Worm (Caenorhabditis elegans) whole organism, L1 larva: ENCODE data around the gene col-69.
A peak's percentile ranks its signal among the peaks of the same experiment; 100 is the strongest.

Source experiments
- C04F5.9 ChIP-seq: sonication (generic microtip); optimal IDR thresholded peaks from 2 replicates; lab custom pipeline; 2016; ENCODE audit warnings: missing genetic modification characterization, missing compliant biosample characterization
- C16A3.4 ChIP-seq: fragments of 150-350 bp; optimal IDR thresholded peaks from 2 replicates; lab custom pipeline; 2014; ENCODE audit warnings: missing biosample characterization, missing genetic modification characterization
- F16B12.6 ChIP-seq: fragments of 150-350 bp; optimal IDR thresholded peaks from 2 replicates; lab custom pipeline; 2014; ENCODE audit warnings: missing biosample characterization, missing genetic modification characterization
- aha-1 ChIP-seq: fragments of 150-350 bp; optimal IDR thresholded peaks from 2 replicates; lab custom pipeline; 2014; ENCODE audit warnings: missing biosample characterization, missing genetic modification characterization
- alr-1 ChIP-seq: fragments of 200-800 bp; sonication (Bioruptor generic); optimal IDR thresholded peaks from 2 replicates; lab custom pipeline; 2018; ENCODE audit warnings: borderline replicate concordance, mild to moderate bottlenecking, missing genetic modification characterization, missing compliant biosample characterization
- aly-2 ChIP-seq: fragments of 150-350 bp; optimal IDR thresholded peaks from 2 replicates; lab custom pipeline; 2014; ENCODE audit warnings: missing biosample characterization, missing genetic modification characterization
- ceh-8 ChIP-seq: fragments of 200-800 bp; sonication (Bioruptor generic); optimal IDR thresholded peaks from 2 replicates; lab custom pipeline; 2018; ENCODE audit warnings: mild to moderate bottlenecking, missing genetic modification characterization, moderate library complexity, missing compliant biosample characterization
- ceh-82 ChIP-seq, 3 experiments: fragments of 150-350 bp in 1 of 3; sonication (generic microtip) in 2 of 3; optimal IDR thresholded peaks; 2 replicates each; lab custom pipeline; 2014 to 2017; ENCODE audit warnings: missing biosample characterization in 3 of 3, missing genetic modification characterization in 3 of 3
- ceh-90 ChIP-seq: sonication (generic microtip); optimal IDR thresholded peaks from 2 replicates; lab custom pipeline; 2016; ENCODE audit warnings: missing genetic modification characterization, missing compliant biosample characterization
- dpl-1 ChIP-seq, 3 experiments: fragments of 150-350 bp in 2 of 3; sonication (generic microtip) in 1 of 3; optimal IDR thresholded peaks; 2 replicates each; lab custom pipeline; 2014 to 2017; ENCODE audit warnings: missing biosample characterization in 3 of 3, missing genetic modification characterization in 3 of 3, missing genetic modification reagents in 3 of 3
- dsc-1 ChIP-seq: sonication (generic microtip); optimal IDR thresholded peaks from 2 replicates; lab custom pipeline; 2016; ENCODE audit warnings: mild to moderate bottlenecking, missing genetic modification characterization, missing compliant biosample characterization
- efl-3 ChIP-seq: fragments of 200-800 bp; sonication (Bioruptor generic); optimal IDR thresholded peaks from 2 replicates; lab custom pipeline; 2018; ENCODE audit warnings: mild to moderate bottlenecking, missing genetic modification characterization, missing compliant biosample characterization
- egl-13 ChIP-seq: sonication (generic microtip); optimal IDR thresholded peaks from 2 replicates; lab custom pipeline; 2016; ENCODE audit warnings: missing genotype, missing genetic modification reagents, missing genetic modification characterization, missing compliant biosample characterization
- elt-2 ChIP-seq: sonication (generic microtip); optimal IDR thresholded peaks from 2 replicates; lab custom pipeline; 2016; ENCODE audit warnings: missing genetic modification characterization, mild to moderate bottlenecking, inconsistent platforms, missing compliant biosample characterization, missing genetic modification reagents
- elt-3 ChIP-seq, 6 experiments: fragments of 150-350 bp in 1 of 6; sonication (generic microtip); optimal IDR thresholded peaks; 2 replicates each; lab custom pipeline; 2017 to 2018; ENCODE audit warnings: missing biosample characterization in 6 of 6, missing genetic modification characterization in 6 of 6, inconsistent platforms in 1 of 6
- ets-5 ChIP-seq: fragments of 200-800 bp; sonication (Bioruptor generic); IDR thresholded peaks from 2 replicates; pipeline ENCODE4 v1.3.6; 2022; ENCODE audit warnings: missing genetic modification characterization, missing compliant biosample characterization
- fkh-8 ChIP-seq: sonication (generic microtip); optimal IDR thresholded peaks from 2 replicates; lab custom pipeline; 2016; ENCODE audit warnings: mild to moderate bottlenecking, missing genetic modification characterization, missing compliant biosample characterization
- hlh-4 ChIP-seq: sonication (generic microtip); optimal IDR thresholded peaks from 2 replicates; lab custom pipeline; 2016; ENCODE audit warnings: mild to moderate bottlenecking, missing genetic modification characterization, missing compliant biosample characterization
- irx-1 ChIP-seq: sonication (generic microtip); optimal IDR thresholded peaks from 2 replicates; lab custom pipeline; 2016; ENCODE audit warnings: missing genetic modification characterization, missing compliant biosample characterization
- isw-1 ChIP-seq: fragments of 200-800 bp; sonication (Bioruptor generic); IDR thresholded peaks from 2 replicates; pipeline ENCODE4 v1.3.6; 2022; ENCODE audit warnings: missing genetic modification characterization, missing compliant biosample characterization
- lin-13 ChIP-seq: fragments of 150-350 bp; optimal IDR thresholded peaks from 2 replicates; lab custom pipeline; 2014; ENCODE audit warnings: missing biosample characterization, missing genetic modification reagents, missing genetic modification characterization
- lin-14 ChIP-seq: fragments of 200-800 bp; sonication (Bioruptor generic); optimal IDR thresholded peaks from 2 replicates; lab custom pipeline; 2018; ENCODE audit warnings: mild to moderate bottlenecking, missing genetic modification characterization, moderate library complexity, missing compliant biosample characterization
- lin-15B ChIP-seq: fragments of 150-350 bp; sonication (generic microtip); optimal IDR thresholded peaks from 3 replicates; lab custom pipeline; 2014; ENCODE audit warnings: missing biosample characterization, missing genetic modification characterization
- lin-35 ChIP-seq, 2 experiments: fragments of 150-350 bp; optimal IDR thresholded peaks; 2 replicates each; lab custom pipeline; 2014; ENCODE audit warnings: missing biosample characterization in 2 of 2, missing genetic modification characterization in 2 of 2, missing genetic modification reagents in 2 of 2
- lir-3 ChIP-seq: sonication (generic microtip); optimal IDR thresholded peaks from 2 replicates; lab custom pipeline; 2016; ENCODE audit warnings: mild to moderate bottlenecking, missing genetic modification characterization, moderate library complexity, missing compliant biosample characterization; ENCODE audit not compliant: poor library complexity
- mab-9 ChIP-seq: fragments of 200-800 bp; sonication (Bioruptor generic); IDR thresholded peaks from 2 replicates; pipeline ENCODE4 v1.3.6; 2022; ENCODE audit warnings: missing genetic modification reagents, missing genetic modification characterization, missing compliant biosample characterization
- mdl-1 ChIP-seq, 2 experiments: fragments of 150-350 bp; optimal IDR thresholded peaks; 2 replicates each; lab custom pipeline; 2014 to 2017; ENCODE audit warnings: missing biosample characterization in 2 of 2, missing genetic modification characterization in 2 of 2, inconsistent platforms in 1 of 2
- mep-1 ChIP-seq: fragments of 150-350 bp; optimal IDR thresholded peaks from 2 replicates; lab custom pipeline; 2014; ENCODE audit warnings: missing biosample characterization, missing genetic modification characterization
- nhr-20 ChIP-seq: sonication (generic microtip); optimal IDR thresholded peaks from 2 replicates; lab custom pipeline; 2016; ENCODE audit warnings: mild to moderate bottlenecking, missing genetic modification characterization, missing compliant biosample characterization
- nhr-237 ChIP-seq: fragments of 150-350 bp; optimal IDR thresholded peaks from 2 replicates; lab custom pipeline; 2014; ENCODE audit warnings: missing biosample characterization, missing genetic modification characterization
- nhr-28 ChIP-seq: fragments of 150-350 bp; optimal IDR thresholded peaks from 2 replicates; lab custom pipeline; 2014; ENCODE audit warnings: missing biosample characterization, missing genetic modification characterization
- nhr-71 ChIP-seq: sonication (generic microtip); optimal IDR thresholded peaks from 2 replicates; lab custom pipeline; 2016; ENCODE audit warnings: mild to moderate bottlenecking, missing genetic modification characterization, moderate library complexity, missing compliant biosample characterization
- nhr-76 ChIP-seq: sonication (generic microtip); optimal IDR thresholded peaks from 2 replicates; lab custom pipeline; 2017; ENCODE audit warnings: missing biosample characterization, missing genetic modification characterization
- nhr-84 ChIP-seq: sonication (generic microtip); optimal IDR thresholded peaks from 2 replicates; lab custom pipeline; 2017; ENCODE audit warnings: missing biosample characterization, missing genetic modification characterization
- nhr-85 ChIP-seq: sonication (generic microtip); peaks from one replicate; lab custom pipeline; 2016; ENCODE audit warnings: missing genetic modification characterization, inconsistent platforms, missing compliant biosample characterization
- pag-3 ChIP-seq: sonication (generic microtip); optimal IDR thresholded peaks from 2 replicates; lab custom pipeline; 2017; ENCODE audit warnings: missing genetic modification characterization, mild to moderate bottlenecking, missing compliant biosample characterization, antibody characterized with exemption, borderline replicate concordance; ENCODE audit not compliant: insufficient read depth
- pqm-1 ChIP-seq: sonication (generic microtip); optimal IDR thresholded peaks from 3 replicates; lab custom pipeline; 2017; ENCODE audit warnings: missing biosample characterization, missing genetic modification characterization
- skn-1 ChIP-seq: fragments of 150-350 bp; optimal IDR thresholded peaks from 2 replicates; lab custom pipeline; 2014; ENCODE audit warnings: missing biosample characterization, missing genetic modification characterization
- snpc-4 ChIP-seq: fragments of 150-350 bp; optimal IDR thresholded peaks from 2 replicates; lab custom pipeline; 2014; ENCODE audit warnings: missing biosample characterization, missing genetic modification characterization
- snu-23 ChIP-seq: sonication (generic microtip); optimal IDR thresholded peaks from 2 replicates; lab custom pipeline; 2016; ENCODE audit warnings: missing genetic modification characterization, missing compliant biosample characterization
- sox-4 ChIP-seq: sonication (generic microtip); optimal IDR thresholded peaks from 2 replicates; lab custom pipeline; 2016; ENCODE audit warnings: missing genetic modification characterization, missing compliant biosample characterization
- sptf-1 ChIP-seq: fragments of 150-350 bp; optimal IDR thresholded peaks from 2 replicates; lab custom pipeline; 2014; ENCODE audit warnings: missing biosample characterization, missing genetic modification characterization
- sup-37 ChIP-seq: fragments of 200-800 bp; sonication (Bioruptor generic); optimal IDR thresholded peaks from 2 replicates; lab custom pipeline; 2018; ENCODE audit warnings: mild to moderate bottlenecking, missing genetic modification characterization, missing compliant biosample characterization
- swsn-7 ChIP-seq: sonication (generic microtip); optimal IDR thresholded peaks from 2 replicates; lab custom pipeline; 2016; ENCODE audit warnings: missing genetic modification characterization, missing compliant biosample characterization
- tbx-2 ChIP-seq: sonication (generic microtip); optimal IDR thresholded peaks from 2 replicates; lab custom pipeline; 2016; ENCODE audit warnings: missing genetic modification characterization, missing compliant biosample characterization
- unc-130 ChIP-seq: fragments of 150-350 bp; optimal IDR thresholded peaks from 2 replicates; lab custom pipeline; 2017; ENCODE audit warnings: missing biosample characterization, missing genetic modification characterization, inconsistent platforms
- unc-30 ChIP-seq: sonication (generic microtip); optimal IDR thresholded peaks from 2 replicates; lab custom pipeline; 2017; ENCODE audit warnings: missing biosample characterization, missing genetic modification characterization
- unc-62 ChIP-seq: fragments of 150-350 bp; optimal IDR thresholded peaks from 2 replicates; lab custom pipeline; 2014; ENCODE audit warnings: missing biosample characterization, missing genetic modification reagents, missing genetic modification characterization
- unc-86 ChIP-seq: sonication (generic microtip); optimal IDR thresholded peaks from 2 replicates; lab custom pipeline; 2016; ENCODE audit warnings: missing genetic modification characterization, missing compliant biosample characterization
- xbp-1 ChIP-seq: sonication (generic microtip); optimal IDR thresholded peaks from 2 replicates; lab custom pipeline; 2016; ENCODE audit warnings: missing genetic modification characterization, missing compliant biosample characterization
- zip-4 ChIP-seq: fragments of 200-800 bp; sonication (Bioruptor generic); optimal IDR thresholded peaks from 2 replicates; lab custom pipeline; 2018; ENCODE audit warnings: mild to moderate bottlenecking, missing genetic modification characterization, moderate library complexity, missing compliant biosample characterization
- ztf-11 ChIP-seq, 2 experiments: sonication (generic microtip); optimal IDR thresholded peaks; 2 replicates each; lab custom pipeline; 2016 to 2017; ENCODE audit warnings: missing genetic modification characterization in 2 of 2, missing biosample characterization in 1 of 2, missing compliant biosample characterization in 1 of 2
- ztf-4 ChIP-seq: fragments of 150-350 bp; optimal IDR thresholded peaks from 2 replicates; lab custom pipeline; 2014; ENCODE audit warnings: missing biosample characterization, missing genetic modification characterization

col-69 gene

DNA sequence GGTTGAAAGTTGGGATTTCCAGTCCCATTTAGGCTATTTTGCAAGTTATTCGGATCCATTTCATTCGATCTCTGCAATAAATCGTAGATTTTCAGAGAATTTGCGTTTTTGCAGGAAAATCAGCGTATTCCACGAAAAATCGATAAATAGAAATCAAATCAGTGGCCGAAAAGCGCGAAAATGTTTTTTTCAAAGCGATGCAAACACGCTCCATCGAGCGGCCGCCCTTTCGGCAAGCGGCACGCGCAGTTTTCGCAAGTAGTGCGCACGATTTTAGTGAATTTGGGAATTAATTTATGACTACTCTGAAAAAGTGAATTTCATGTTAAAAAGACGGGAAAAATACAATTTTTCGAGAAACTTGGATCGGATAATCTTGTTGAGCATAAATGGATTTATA, 50.4 kb downstream of the col-69 start (continued):
- TF ChIP-seq mep-1 (tag; lab: Kevin White, UChicago) (peak; percentile 97), nhr-85 (tag; lab: Kevin White, UChicago) (peak; percentile 97), isw-1 (peak; percentile 96), lin-13 (GFP tag; lab: Kevin White, UChicago) (peak; percentile 98), lir-3 (tag; lab: Kevin White, UChicago) (peak; percentile 91), ceh-90 (peak; percentile 74), dsc-1 (peak; percentile 96), lin-35 (GFP tag; optimal IDR thresholded peaks at IDR 0.05; lab: Kevin White, UChicago) (peak; percentile 90 to 94), sox-4 (tag; lab: Kevin White, UChicago) (peak; percentile 91), C04F5.9 (tag; lab: Kevin White, UChicago) (peak; percentile 88), ets-5 (GFP tag; lab: Robert Waterston, UW) (no peak), efl-3 (peak; percentile 79), nhr-84 (no peak), nhr-20 (tag; lab: Kevin White, UChicago) (peak; percentile 97), elt-2 (peak; percentile 79), alr-1 (no peak), tbx-2 (tag; lab: Kevin White, UChicago) (peak; percentile 97), pag-3 (no peak), hlh-4 (tag; lab: Kevin White, UChicago) (no peak), egl-13 (tag; lab: Kevin White, UChicago) (peak; percentile 86), snpc-4 (peak; percentile 92), irx-1 (tag; lab: Kevin White, UChicago) (peak; percentile 94), swsn-7 (tag; lab: Kevin White, UChicago) (peak; percentile 97), skn-1 (peak; percentile 93), dpl-1 (GFP tag; optimal IDR thresholded peaks at IDR 0.05; lab: Kevin White, UChicago) (peak; percentile 88 to 91 (median 91)), snu-23 (GFP tag; lab: Kevin White, UChicago) (peak; percentile 99), ceh-82 (tag; optimal IDR thresholded peaks at IDR 0.05; lab: Kevin White, UChicago) (peak; percentile 95 to 98 (median 96)), aly-2 (peak; percentile 69), unc-86 (peak; percentile 97), nhr-28 (no peak), lin-15B (tag; lab: Kevin White, UChicago) (peak; percentile 99), nhr-71 (peak; percentile 98), mab-9 (GFP tag; lab: Robert Waterston, UW) (peak; percentile 90), lin-14 (GFP tag; lab: Kevin White, UChicago) (peak; percentile 96), nhr-76 (tag; lab: Kevin White, UChicago) (peak; percentile 58), sup-37 (peak; percentile 86), zip-4 (peak; percentile 87), xbp-1 (tag; lab: Kevin White, UChicago) (peak; percentile 96), pqm-1 (tag; lab: Kevin White, UChicago) (peak; percentile 94), ztf-11 (tag; optimal IDR thresholded peaks at IDR 0.05; lab: Kevin White, UChicago) (peak; percentile 48 to 93), F16B12.6 (tag; lab: Kevin White, UChicago) (peak; percentile 74), elt-3 (tag; optimal IDR thresholded peaks at IDR 0.05; lab: Kevin White, UChicago) (peak in 5 of 6 experiments; percentile 39 to 94 (median 62)), ceh-8 (peak; percentile 94), unc-30 (tag; lab: Kevin White, UChicago) (no peak), mdl-1 (tag; optimal IDR thresholded peaks at IDR 0.05; lab: Kevin White, UChicago) (peak in 1 of 2 experiments; percentile 86), nhr-237 (peak; percentile 86), sptf-1 (no peak), aha-1 (tag; lab: Kevin White, UChicago) (peak; percentile 50), ztf-4 (peak; percentile 95), unc-62 (GFP tag; lab: Kevin White, UChicago) (no peak), C16A3.4 (tag; lab: Kevin White, UChicago) (peak; percentile 99), unc-130 (tag; lab: Kevin White, UChicago) (peak; percentile 97), fkh-8 (peak; percentile 95)
